Fruit fly (Drosophila melanogaster) whole organism, pupa: ENCODE results near the gene h-cup.
A peak's percentile ranks its signal among the peaks of the same experiment; 100 is the strongest.

ENCODE experiments used
- CG13204 ChIP-seq: fragments of 200-800 bp; sonication (Bioruptor generic); optimal IDR thresholded peaks from 2 replicates; lab custom pipeline; 2018; ENCODE audit warnings: missing biosample characterization, mild to moderate bottlenecking, missing genetic modification characterization, moderate library complexity
- CG8159 ChIP-seq: fragments of 200-800 bp; sonication (Bioruptor generic); optimal IDR thresholded peaks from 3 replicates; lab custom pipeline; 2018; ENCODE audit warnings: missing biosample characterization, mild to moderate bottlenecking, missing genetic modification characterization, moderate library complexity
- Snoo ChIP-seq: fragments of 200-800 bp; sonication (Bioruptor generic); optimal IDR thresholded peaks from 3 replicates; lab custom pipeline; 2017; ENCODE audit warnings: missing biosample characterization, mild to moderate bottlenecking, missing genetic modification characterization, inconsistent platforms

dm6 chr3R:15420375-15420931 lies 37.7 kb upstream of the h-cup start:
- TF ChIP-seq Snoo (tag; lab: Kevin White, UChicago) = no peak
- TF ChIP-seq CG13204 (GFP tag; lab: Kevin White, UChicago) = peak; percentile 45
- no peak for TF ChIP-seq CG8159 (tag; lab: Kevin White, UChicago)
